Worm (Caenorhabditis elegans) whole organism, late embryonic: ENCODE measurements around the gene mrps-34.

Experiments
- C38D4.7 ChIP-seq: fragments of 200-800 bp; sonication (Bioruptor generic); optimal IDR thresholded peaks from 2 replicates; lab custom pipeline; 2018; ENCODE audit warnings: mild to moderate bottlenecking, missing genetic modification characterization, moderate library complexity, missing compliant biosample characterization
- ceh-19 ChIP-seq: fragments of 200-800 bp; sonication (Bioruptor generic); optimal IDR thresholded peaks from 2 replicates; lab custom pipeline; 2018; ENCODE audit warnings: mild to moderate bottlenecking, missing genetic modification characterization, missing compliant biosample characterization
- pag-3 ChIP-seq: sonication (generic microtip); optimal IDR thresholded peaks from 2 replicates; lab custom pipeline; 2016; ENCODE audit warnings: missing compliant biosample characterization, missing genetic modification characterization, borderline replicate concordance
- pha-4 ChIP-seq: fragments of 150-350 bp; optimal IDR thresholded peaks from 2 replicates; lab custom pipeline; 2018; ENCODE audit warnings: missing biosample characterization, missing genetic modification reagents, missing genetic modification characterization

ce11 chrIII:4505726-4506125 is 36.5 kb downstream of the mrps-34 start:
- TF ChIP-seq C38D4.7 (GFP tag; lab: Kevin White, UChicago), result no peak
- no peak for TF ChIP-seq pag-3 (tag; lab: Kevin White, UChicago)
- no peak for TF ChIP-seq ceh-19 (GFP tag; lab: Kevin White, UChicago)
- TF ChIP-seq pha-4 (tag; lab: Kevin White, UChicago), result no peak
